Worm (Caenorhabditis elegans): ENCODE results near the gene F46H5.3.

The F46H5.3 gene

DNA sequence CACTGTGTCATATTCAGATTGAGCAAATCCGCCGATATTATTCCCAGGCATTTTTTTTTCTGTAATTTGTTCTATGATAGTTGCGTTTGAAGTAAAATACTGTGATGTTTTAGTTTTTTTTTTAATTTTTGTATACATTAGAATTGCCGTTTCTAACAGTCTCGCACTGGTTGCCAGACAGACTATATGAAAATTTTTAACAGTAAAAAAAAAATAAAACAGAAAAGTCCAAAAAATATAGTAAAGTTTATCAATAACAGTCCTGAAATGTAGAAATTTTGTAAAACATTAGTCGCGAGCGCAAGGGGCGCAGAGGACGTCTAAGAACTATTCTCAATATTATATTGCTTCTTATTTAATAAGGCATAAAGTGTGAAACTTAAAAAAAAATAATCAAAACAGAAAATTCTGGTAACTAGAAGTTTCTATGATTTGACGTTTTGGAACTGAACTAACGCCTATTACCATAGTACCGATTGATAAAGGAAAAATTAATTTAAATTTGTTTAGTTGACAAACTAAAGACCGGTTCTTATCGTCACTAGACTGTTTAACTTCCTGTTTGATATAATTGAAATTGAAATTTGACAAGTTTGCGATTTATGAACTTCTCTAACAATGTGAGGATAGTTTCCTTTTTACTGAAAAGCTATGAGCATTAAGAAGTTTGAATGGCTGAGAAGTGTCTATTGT, 22.0 kb upstream of the F46H5.3 start, which contains the start of gene lact-1:
TSS of gene lact-1 (minus strand) at position 51 of the 693 bp plus-strand sequence.
- no peak for TF ChIP-seq ceh-88 (GFP tag; IDR thresholded peaks at IDR 0.05)
- no peak for TF ChIP-seq unc-130 (tag; optimal IDR thresholded peaks at IDR 0.05)
- no peak for TF ChIP-seq ceh-82 (tag; optimal IDR thresholded peaks at IDR 0.05)
- no peak for TF ChIP-seq sup-37 (GFP tag; optimal IDR thresholded peaks at IDR 0.05)
- TF ChIP-seq aha-1 (tag; optimal IDR thresholded peaks at IDR 0.05), result no peak
- TF ChIP-seq unc-62 (GFP tag; optimal IDR thresholded peaks at IDR 0.05), result no peak
- no peak for TF ChIP-seq efl-1 (optimal IDR thresholded peaks at IDR 0.05)
- no peak for TF ChIP-seq efl-1 (GFP tag; optimal IDR thresholded peaks at IDR 0.05 in 1 of 2)
- TF ChIP-seq efl-3 (GFP tag; optimal IDR thresholded peaks at IDR 0.05), result no peak
- no peak for TF ChIP-seq irx-1 (tag; optimal IDR thresholded peaks at IDR 0.05)
- TF ChIP-seq nhr-71 (tag; optimal IDR thresholded peaks at IDR 0.05), result no peak
- no peak for TF ChIP-seq nhr-19 (GFP tag; conservative IDR thresholded peaks at IDR 0.05)
- no peak for TF ChIP-seq blmp-1 (tag; optimal IDR thresholded peaks at IDR 0.05)
- TF ChIP-seq unc-98 (GFP tag; IDR thresholded peaks at IDR 0.05), result no peak
- no peak for TF ChIP-seq fkh-10 (GFP tag; optimal IDR thresholded peaks at IDR 0.05)
- no peak for TF ChIP-seq vab-15 (tag; optimal IDR thresholded peaks at IDR 0.05)
- no peak for TF ChIP-seq fkh-4 (tag; optimal IDR thresholded peaks at IDR 0.05; ENCODE audit: borderline replicate concordance)
- TF ChIP-seq lin-15B (tag; optimal IDR thresholded peaks at IDR 0.05), result no peak
- TF ChIP-seq snpc-4 (tag; optimal IDR thresholded peaks at IDR 0.05), result no peak
- no peak for TF ChIP-seq grh-1 (GFP tag; IDR thresholded peaks at IDR 0.05)

ce11 chrX:7256891-7257290, 18.4 kb upstream of the F46H5.3 start, which contains the start of gene F46H5.5:
Gene F46H5.5, minus strand, starts transcription at chrX:7256991.
- TF ChIP-seq nhr-12 (tag; optimal IDR thresholded peaks at IDR 0.05) (no peak), fkh-8 (tag; optimal IDR thresholded peaks at IDR 0.05) (peak; percentile 21), nhr-71 (tag; optimal IDR thresholded peaks at IDR 0.05) (peak; percentile 12), lin-14 (GFP tag; optimal IDR thresholded peaks at IDR 0.05) (peak; percentile 20), unc-130 (tag; optimal IDR thresholded peaks at IDR 0.05) (no peak), lsy-2 (tag; optimal IDR thresholded peaks at IDR 0.05) (peak in 1 of 2 experiments; percentile 21)

ce11 chrX:7254558-7254957, 16.1 kb upstream of the F46H5.3 start, which contains the start of gene F46H5.4:
Gene F46H5.4, minus strand, starts transcription at chrX:7254610.
- TF ChIP-seq blmp-1 (tag; optimal IDR thresholded peaks at IDR 0.05), result peak; percentile 54
- no peak for TF ChIP-seq nhr-84 (tag; optimal IDR thresholded peaks at IDR 0.05)
- peak; percentile 39 for TF ChIP-seq nhr-71 (tag; optimal IDR thresholded peaks at IDR 0.05)
- peak; percentile 38 for TF ChIP-seq nhr-20 (tag; optimal IDR thresholded peaks at IDR 0.05)
- TF ChIP-seq dpl-1 (GFP tag; optimal IDR thresholded peaks at IDR 0.05), result no peak
- peak; percentile 74 for TF ChIP-seq lin-14 (GFP tag; optimal IDR thresholded peaks at IDR 0.05)
- peak in 1 of 2 experiments; percentile 32 for TF ChIP-seq lin-35 (GFP tag; optimal IDR thresholded peaks at IDR 0.05)
- peak in 1 of 3 experiments; percentile 45 for TF ChIP-seq ceh-82 (tag; optimal IDR thresholded peaks at IDR 0.05)
- peak; percentile 29 for TF ChIP-seq irx-1 (tag; optimal IDR thresholded peaks at IDR 0.05)
- TF ChIP-seq dsc-1 (tag; optimal IDR thresholded peaks at IDR 0.05), result no peak
- peak; percentile 29 for TF ChIP-seq C16A3.4 (tag; optimal IDR thresholded peaks at IDR 0.05)
- TF ChIP-seq swsn-7 (tag; optimal IDR thresholded peaks at IDR 0.05), result peak; percentile 9
- TF ChIP-seq jun-1 (tag; optimal IDR thresholded peaks at IDR 0.05), result no peak
- TF ChIP-seq rnt-1 (tag; optimal IDR thresholded peaks at IDR 0.05), result peak; percentile 39
- TF ChIP-seq xbp-1 (tag; optimal IDR thresholded peaks at IDR 0.05), result peak; percentile 26
- peak in 1 of 2 experiments; percentile 52 for TF ChIP-seq lsy-2 (tag; optimal IDR thresholded peaks at IDR 0.05)
- peak; percentile 48 for TF ChIP-seq snu-23 (GFP tag; optimal IDR thresholded peaks at IDR 0.05)

DNA sequence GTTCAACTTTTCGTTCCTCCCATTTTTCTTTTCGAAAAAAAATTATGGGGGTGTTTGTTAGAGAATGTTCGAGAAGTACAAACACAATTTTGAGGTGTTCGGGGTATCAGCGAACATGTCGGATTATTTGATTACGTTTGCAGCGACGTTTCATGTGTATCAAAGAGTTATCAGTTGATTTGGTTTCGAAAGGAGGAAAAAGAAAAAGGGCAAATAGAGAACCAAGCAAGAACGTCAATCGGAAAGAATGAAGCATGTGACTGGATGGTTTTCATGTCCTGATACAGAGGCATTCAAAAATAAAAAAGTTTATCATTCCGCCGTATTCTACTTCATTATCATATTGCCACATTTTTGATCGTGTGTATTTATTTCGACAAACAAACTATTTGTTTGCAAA, 6.3 kb upstream of the F46H5.3 start:
- TF ChIP-seq alr-1 (tag; optimal IDR thresholded peaks at IDR 0.05; ENCODE audit: borderline replicate concordance) (no peak), lin-35 (GFP tag; optimal IDR thresholded peaks at IDR 0.05) (peak in 1 of 2 experiments; percentile 48), elt-2 (tag; optimal IDR thresholded peaks at IDR 0.05) (peak; percentile 90), lin-14 (GFP tag; optimal IDR thresholded peaks at IDR 0.05) (peak; percentile 26), pqm-1 (tag; optimal IDR thresholded peaks at IDR 0.05) (peak; percentile 37), nhr-20 (tag; optimal IDR thresholded peaks at IDR 0.05) (peak; percentile 16), efl-1 (optimal IDR thresholded peaks at IDR 0.05) (no peak), efl-1 (GFP tag; optimal IDR thresholded peaks at IDR 0.05 in 1 of 2) (peak in 1 of 2 experiments; percentile 32), nhr-90 (tag; optimal IDR thresholded peaks at IDR 0.05; ENCODE audit: poor library complexity) (peak; percentile 28), fos-1 (tag; optimal IDR thresholded peaks at IDR 0.05) (no peak), ceh-88 (GFP tag; IDR thresholded peaks at IDR 0.05) (no peak), elt-3 (tag; optimal IDR thresholded peaks at IDR 0.05) (peak in 1 of 6 experiments; percentile 10), fkh-4 (tag; optimal IDR thresholded peaks at IDR 0.05; ENCODE audit: borderline replicate concordance) (no peak)
